Fruit fly (Drosophila melanogaster) whole organism, prepupa: ENCODE results near the gene CG5149.

ENCODE experiments used
- CG15336 ChIP-seq: fragments of 200-800 bp; sonication (Bioruptor generic); IDR thresholded peaks from 2 replicates; pipeline ENCODE4 v1.3.6; 2022; ENCODE audit warnings: missing biosample characterization, missing genetic modification characterization
- CG3919 ChIP-seq: fragments of 200-800 bp; sonication (Bioruptor generic); optimal IDR thresholded peaks from 3 replicates; lab custom pipeline; 2016; ENCODE audit warnings: missing biosample characterization, missing genetic modification characterization
- CG6792 ChIP-seq: fragments of 200-800 bp; sonication (Bioruptor generic); optimal IDR thresholded peaks from 3 replicates; lab custom pipeline; 2016; ENCODE audit warnings: missing biosample characterization, missing genetic modification characterization
- CG6854 ChIP-seq: fragments of 200-800 bp; sonication (Bioruptor generic); optimal IDR thresholded peaks from 2 replicates; lab custom pipeline; 2017; ENCODE audit warnings: missing biosample characterization, mild to moderate bottlenecking, missing genetic modification characterization
- CG8119 ChIP-seq: fragments of 200-800 bp; sonication (Bioruptor generic); IDR thresholded peaks from 3 replicates; pipeline ENCODE4 v1.3.6; 2022; ENCODE audit warnings: missing biosample characterization, missing genetic modification characterization
- CG8319 ChIP-seq: fragments of 200-800 bp; sonication (Bioruptor generic); optimal IDR thresholded peaks from 3 replicates; lab custom pipeline; 2016; ENCODE audit warnings: missing biosample characterization, missing genetic modification characterization
- CG9139 ChIP-seq: fragments of 200-800 bp; sonication (Bioruptor generic); optimal IDR thresholded peaks from 3 replicates; lab custom pipeline; 2017; ENCODE audit warnings: missing biosample characterization, mild to moderate bottlenecking, missing genetic modification characterization
- Hr38 ChIP-seq: sonication (Bioruptor generic); optimal IDR thresholded peaks from 2 replicates; lab custom pipeline; 2016; ENCODE audit warnings: missing biosample characterization, missing genetic modification characterization
- Sox102F ChIP-seq: fragments of 200-800 bp; sonication (Bioruptor generic); optimal IDR thresholded peaks from 2 replicates; lab custom pipeline; 2016; ENCODE audit warnings: missing biosample characterization, mild to moderate bottlenecking, missing genetic modification characterization
- salr ChIP-seq, 2 experiments: fragments of 200-800 bp; sonication (Bioruptor generic); optimal IDR thresholded peaks; 3 replicates each; lab custom pipeline; 2016 to 2018; ENCODE audit warnings: missing biosample characterization in 2 of 2, missing genetic modification characterization in 2 of 2, mild to moderate bottlenecking in 1 of 2
- ss ChIP-seq, 2 experiments: fragments of 200-800 bp; sonication (Bioruptor generic); optimal IDR thresholded peaks; 2 replicates in 1 of 2; 3 replicates in 1 of 2; lab custom pipeline; 2017 to 2018; ENCODE audit warnings: mild to moderate bottlenecking in 2 of 2, missing biosample characterization in 2 of 2, missing genetic modification characterization in 2 of 2, moderate library complexity in 1 of 2

DNA sequence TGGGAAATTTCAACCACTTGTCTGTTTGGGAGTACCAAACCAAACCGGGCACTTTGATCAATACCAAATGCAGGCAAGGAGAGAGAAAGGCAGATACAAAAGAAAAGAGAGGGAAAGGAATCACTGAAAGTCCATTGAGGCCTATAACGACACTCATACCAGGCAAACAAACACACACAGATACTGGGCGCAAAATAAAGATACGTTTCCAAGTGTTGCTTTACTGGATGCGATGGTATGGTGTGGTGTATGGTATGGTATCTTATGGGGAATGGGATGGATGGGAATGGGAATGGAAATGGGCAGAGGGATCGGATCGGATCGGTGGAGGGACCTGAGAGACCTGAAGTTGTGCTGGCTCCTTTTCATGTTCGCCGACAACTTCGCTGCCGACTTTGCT is 47.9 kb downstream of the CG5149 start:
- TF ChIP-seq CG15336: no peak
- TF ChIP-seq CG8119 (GFP tag; lab: Robert Waterston, UW): no peak
- no peak for TF ChIP-seq CG9139
- no peak for TF ChIP-seq CG6792 (GFP tag; lab: Kevin White, UChicago)
- TF ChIP-seq Sox102F (GFP tag; lab: Kevin White, UChicago): no peak
- TF ChIP-seq CG3919 (GFP tag; lab: Kevin White, UChicago): no peak
- no peak for TF ChIP-seq ss (GFP tag; optimal IDR thresholded peaks at IDR 0.05; lab: Kevin White, UChicago)
- no peak for TF ChIP-seq salr (GFP tag; optimal IDR thresholded peaks at IDR 0.05; lab: Kevin White, UChicago)
- no peak for TF ChIP-seq CG8319 (GFP tag; lab: Kevin White, UChicago)
- TF ChIP-seq CG6854 (GFP tag; lab: Kevin White, UChicago): no peak
- no peak for TF ChIP-seq Hr38 (GFP tag; lab: Kevin White, UChicago)
